Worm (Caenorhabditis elegans): Measurements from ENCODE around the gene fbxa-24.

- TF ChIP-seq flt-1 (GFP tag; IDR thresholded peaks at IDR 0.05) (no peak), tra-4 (tag; optimal IDR thresholded peaks at IDR 0.05) (no peak)
Observed at ce11 chrII:3850655-3851054, 34.3 kb downstream of the fbxa-24 start, which contains the start of gene nhr-72.

Data from whole organism, early embryonic.